Worm (Caenorhabditis elegans) whole organism, L4/young adult: ENCODE data around the gene F54B11.11.

Source experiments
- W03F9.2 ChIP-seq: fragments of 150-350 bp; optimal IDR thresholded peaks from 2 replicates; lab custom pipeline; 2014; ENCODE audit warnings: missing biosample characterization, missing genetic modification characterization
- dao-5 ChIP-seq: sonication (generic microtip); optimal IDR thresholded peaks from 2 replicates; lab custom pipeline; 2016; ENCODE audit warnings: missing genotype, missing genetic modification characterization, moderate library complexity, missing compliant biosample characterization
- him-1 ChIP-seq: sonication (generic microtip); optimal IDR thresholded peaks from 2 replicates; lab custom pipeline; 2016; ENCODE audit warnings: missing genotype, missing genetic modification reagents, missing genetic modification characterization, missing compliant biosample characterization

DNA sequence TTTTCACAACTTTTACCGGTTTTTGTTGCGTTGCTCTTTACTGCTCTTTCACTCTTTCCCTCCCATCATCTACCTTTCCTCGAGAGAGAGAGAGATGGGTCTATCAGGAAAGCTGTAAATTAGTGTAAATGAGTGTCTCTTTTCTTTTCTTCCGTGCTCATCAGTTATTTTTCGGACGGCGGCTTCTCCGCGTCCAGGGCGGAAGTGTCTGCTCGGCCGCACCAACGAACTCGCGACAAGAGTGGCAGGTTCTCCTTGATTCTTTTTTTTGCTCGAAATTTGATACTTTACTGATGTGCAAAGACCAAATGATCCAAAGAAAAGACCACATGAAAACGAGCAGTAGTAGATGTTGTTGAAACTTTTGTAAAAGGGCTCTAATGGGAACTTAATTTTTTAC is 19.9 kb upstream of the F54B11.11 start:
- TF ChIP-seq him-1 (tag; lab: Kevin White, UChicago) (no peak), W03F9.2 (no peak), dao-5 (tag; lab: Kevin White, UChicago) (no peak)
